Worm (Caenorhabditis elegans): ENCODE data around the gene tftc-5.

Gene tftc-5

ce11 chrIII:4015382-4015986 lies 6.5 kb upstream of the tftc-5 start (continued):
- peak; percentile 19 for TF ChIP-seq ceh-27 (GFP tag; optimal IDR thresholded peaks at IDR 0.05)
- no peak for TF ChIP-seq gei-17 (GFP tag; optimal IDR thresholded peaks at IDR 0.05)
- peak; percentile 57 for TF ChIP-seq snpc-4 (GFP tag; optimal IDR thresholded peaks at IDR 0.05)
- TF ChIP-seq snpc-4 (tag; optimal IDR thresholded peaks at IDR 0.05): peak in 1 of 4 experiments; percentile 46
- TF ChIP-seq let-607 (tag; optimal IDR thresholded peaks at IDR 0.05): peak in 1 of 2 experiments; percentile 9
- TF ChIP-seq tlf-1 (GFP tag; optimal IDR thresholded peaks at IDR 0.05): peak; percentile 77
- TF ChIP-seq madf-6 (GFP tag; IDR thresholded peaks at IDR 0.05): peak; percentile 79
- TF ChIP-seq ztf-22 (GFP tag; optimal IDR thresholded peaks at IDR 0.05): no peak
- no peak for TF ChIP-seq nhr-27 (tag; optimal IDR thresholded peaks at IDR 0.05)
- no peak for TF ChIP-seq ztf-26 (tag; optimal IDR thresholded peaks at IDR 0.05)
- no peak; the same call in 1 of the 2 replicates for TF ChIP-seq attf-3 (GFP tag; conservative IDR thresholded peaks at IDR 0.05)
- TF ChIP-seq ztf-3 (GFP tag; optimal IDR thresholded peaks at IDR 0.05): no peak
- TF ChIP-seq repo-1 (tag; optimal IDR thresholded peaks at IDR 0.05): peak; percentile 82
- TF ChIP-seq aptf-2 (GFP tag; conservative IDR thresholded peaks at IDR 0.05): peak; percentile 63; the same call in 1 of the 2 replicates
- peak; percentile 84 for TF ChIP-seq madf-3 (GFP tag; IDR thresholded peaks at IDR 0.05)
- TF ChIP-seq nfyb-1 (GFP tag; IDR thresholded peaks at IDR 0.05): peak; percentile 62
- TF ChIP-seq hlh-12 (tag; optimal IDR thresholded peaks at IDR 0.05): no peak
- no peak for TF ChIP-seq nfya-1 (tag; optimal IDR thresholded peaks at IDR 0.05; ENCODE audit: borderline replicate concordance, insufficient read depth)
- TF ChIP-seq F22D6.2 (tag; optimal IDR thresholded peaks at IDR 0.05): no peak
- no peak for TF ChIP-seq ceh-58 (GFP tag; IDR thresholded peaks at IDR 0.05)
- TF ChIP-seq F10E7.11 (tag; optimal IDR thresholded peaks at IDR 0.05): peak; percentile 72
- TF ChIP-seq hmg-20 (GFP tag; IDR thresholded peaks at IDR 0.05): no peak
- no peak for TF ChIP-seq akir-1 (GFP tag; optimal IDR thresholded peaks at IDR 0.05)
- no peak for TF ChIP-seq unc-62 (GFP tag; optimal IDR thresholded peaks at IDR 0.05)
- TF ChIP-seq efl-1 (GFP tag; optimal IDR thresholded peaks at IDR 0.05): peak; percentile 75
- no peak for TF ChIP-seq sptf-2 (GFP tag; optimal IDR thresholded peaks at IDR 0.05)
- peak; percentile 3 for TF ChIP-seq attf-5 (GFP tag; optimal IDR thresholded peaks at IDR 0.05)
- TF ChIP-seq athp-1 (tag; optimal IDR thresholded peaks at IDR 0.05): peak; percentile 79
- TF ChIP-seq madf-8 (GFP tag; conservative IDR thresholded peaks at IDR 0.05): peak; percentile 59
- no peak for TF ChIP-seq T07F8.4 (tag; optimal IDR thresholded peaks at IDR 0.05)
- no peak for TF ChIP-seq him-1 (tag; optimal IDR thresholded peaks at IDR 0.05)
- TF ChIP-seq lin-54 (GFP tag; optimal IDR thresholded peaks at IDR 0.05): peak; percentile 66
- TF ChIP-seq snpc-3.4 (tag; optimal IDR thresholded peaks at IDR 0.05): peak; percentile 42
- peak; percentile 63 for TF ChIP-seq egl-44 (GFP tag; IDR thresholded peaks at IDR 0.05)
- TF ChIP-seq snpc-1.3 (tag; optimal IDR thresholded peaks at IDR 0.05; ENCODE audit: insufficient read depth): peak; percentile 46
- no peak for TF ChIP-seq zim-3 (tag; optimal IDR thresholded peaks at IDR 0.05)
- TF ChIP-seq attf-6 (GFP tag; IDR thresholded peaks at IDR 0.05): peak; percentile 82
- no peak for TF ChIP-seq F39B2.1 (GFP tag; IDR thresholded peaks at IDR 0.05)
- TF ChIP-seq lsy-27 (tag; optimal IDR thresholded peaks at IDR 0.05; ENCODE audit: borderline replicate concordance, insufficient read depth): no peak
- peak; percentile 81 for TF ChIP-seq lin-26 (GFP tag; IDR thresholded peaks at IDR 0.05)
- TF ChIP-seq nhr-120 (GFP tag; IDR thresholded peaks at IDR 0.05): no peak
- no peak for TF ChIP-seq ceh-40 (GFP tag; IDR thresholded peaks at IDR 0.05)
- peak; percentile 95 for TF ChIP-seq Y53G8AR.9 (GFP tag; conservative IDR thresholded peaks at IDR 0.05)
- no peak for TF ChIP-seq F33H1.4 (GFP tag; IDR thresholded peaks at IDR 0.05)
- TF ChIP-seq somi-1 (GFP tag; optimal IDR thresholded peaks at IDR 0.05): peak; percentile 27
- TF ChIP-seq ceh-100 (GFP tag; IDR thresholded peaks at IDR 0.05): no peak; the same call in none of the 2 replicates
- no peak for TF ChIP-seq nhr-90 (tag; optimal IDR thresholded peaks at IDR 0.05)
- TF ChIP-seq fkh-3 (tag; optimal IDR thresholded peaks at IDR 0.05): peak; percentile 46

Measured in whole organism, young adult.